Worm (Caenorhabditis elegans) whole organism, mixed stage, embryonic: ENCODE data around the gene his-35.

Source experiments
- bed-3 ChIP-seq: fragments of 200-800 bp; sonication (Bioruptor generic); optimal IDR thresholded peaks from 3 replicates; lab custom pipeline; 2018; ENCODE audit warnings: mild to moderate bottlenecking, missing genetic modification characterization, moderate library complexity, missing compliant biosample characterization
- blmp-1 ChIP-seq: fragments of 150-350 bp; optimal IDR thresholded peaks from 2 replicates; lab custom pipeline; 2014; ENCODE audit warnings: missing biosample characterization, missing genetic modification characterization
- ceh-39 ChIP-seq: fragments of 150-350 bp; optimal IDR thresholded peaks from 2 replicates; lab custom pipeline; 2014; ENCODE audit warnings: missing biosample characterization, missing genetic modification characterization
- ceh-43 ChIP-seq: fragments of 200-800 bp; sonication (Bioruptor generic); optimal IDR thresholded peaks from 2 replicates; lab custom pipeline; 2018; ENCODE audit warnings: mild to moderate bottlenecking, missing genetic modification characterization, moderate library complexity, missing compliant biosample characterization
- ceh-83 ChIP-seq: fragments of 200-800 bp; sonication (Bioruptor generic); optimal IDR thresholded peaks from 2 replicates; lab custom pipeline; 2018; ENCODE audit warnings: mild to moderate bottlenecking, missing genetic modification characterization, missing compliant biosample characterization
- ces-1 ChIP-seq: fragments of 150-350 bp; optimal IDR thresholded peaks from 2 replicates; lab custom pipeline; 2014; ENCODE audit warnings: missing biosample characterization, missing genetic modification reagents, missing genetic modification characterization
- cnd-1 ChIP-seq: fragments of 200-800 bp; sonication (Bioruptor generic); optimal IDR thresholded peaks from 2 replicates; lab custom pipeline; 2018; ENCODE audit warnings: mild to moderate bottlenecking, missing genetic modification characterization, missing compliant biosample characterization
- drap-1 ChIP-seq: fragments of 200-800 bp; sonication (Bioruptor generic); optimal IDR thresholded peaks from 3 replicates; lab custom pipeline; 2018; ENCODE audit warnings: mild to moderate bottlenecking, missing genetic modification characterization, missing compliant biosample characterization
- elt-1 ChIP-seq: sonication (generic microtip); optimal IDR thresholded peaks from 2 replicates; lab custom pipeline; 2017; ENCODE audit warnings: missing genetic modification characterization, mild to moderate bottlenecking, missing compliant biosample characterization, antibody characterized with exemption, moderate library complexity, borderline replicate concordance; ENCODE audit not compliant: insufficient read depth
- elt-3 ChIP-seq: fragments of 150-350 bp; optimal IDR thresholded peaks from 2 replicates; lab custom pipeline; 2014; ENCODE audit warnings: missing biosample characterization, missing genetic modification characterization
- flh-1 ChIP-seq: fragments of 200-800 bp; sonication (Bioruptor generic); optimal IDR thresholded peaks from 2 replicates; lab custom pipeline; 2018; ENCODE audit warnings: mild to moderate bottlenecking, missing genetic modification characterization, moderate library complexity, missing compliant biosample characterization
- hlh-1 ChIP-seq: fragments of 150-350 bp; optimal IDR thresholded peaks from 2 replicates; lab custom pipeline; 2014; ENCODE audit warnings: missing biosample characterization, missing genetic modification reagents, missing genetic modification characterization
- lin-13 ChIP-seq: fragments of 150-350 bp; optimal IDR thresholded peaks from 2 replicates; lab custom pipeline; 2014; ENCODE audit warnings: missing biosample characterization, missing genetic modification characterization
- lsy-2 ChIP-seq: fragments of 150-350 bp; optimal IDR thresholded peaks from 2 replicates; lab custom pipeline; 2014; ENCODE audit warnings: missing biosample characterization, missing genetic modification characterization
- mab-5 ChIP-seq: fragments of 150-350 bp; optimal IDR thresholded peaks from 2 replicates; lab custom pipeline; 2014; ENCODE audit warnings: missing biosample characterization, missing genetic modification characterization
- mep-1 ChIP-seq: fragments of 150-350 bp; optimal IDR thresholded peaks from 2 replicates; lab custom pipeline; 2017; ENCODE audit warnings: missing biosample characterization, missing genetic modification reagents, missing genetic modification characterization, inconsistent platforms
- mls-2 ChIP-seq: sonication (generic microtip); optimal IDR thresholded peaks from 2 replicates; lab custom pipeline; 2016; ENCODE audit warnings: mild to moderate bottlenecking, missing genetic modification characterization, moderate library complexity, missing compliant biosample characterization
- nhr-2 ChIP-seq: fragments of 150-350 bp; optimal IDR thresholded peaks from 2 replicates; lab custom pipeline; 2014; ENCODE audit warnings: missing biosample characterization, missing genetic modification characterization
- nhr-237 ChIP-seq: fragments of 150-350 bp; optimal IDR thresholded peaks from 2 replicates; lab custom pipeline; 2014; ENCODE audit warnings: missing biosample characterization, missing genetic modification characterization
- nhr-28 ChIP-seq: fragments of 150-350 bp; optimal IDR thresholded peaks from 2 replicates; lab custom pipeline; 2014; ENCODE audit warnings: missing biosample characterization, missing genetic modification characterization
- nhr-76 ChIP-seq: sonication (generic microtip); optimal IDR thresholded peaks from 2 replicates; lab custom pipeline; 2017; ENCODE audit warnings: missing biosample characterization, missing genetic modification characterization
- pha-4 ChIP-seq: fragments of 150-350 bp; optimal IDR thresholded peaks from 2 replicates; lab custom pipeline; 2018; ENCODE audit warnings: missing biosample characterization, missing genetic modification reagents, missing genetic modification characterization
- sem-2 ChIP-seq: fragments of 200-800 bp; sonication (Bioruptor generic); optimal IDR thresholded peaks from 2 replicates; lab custom pipeline; 2018; ENCODE audit warnings: mild to moderate bottlenecking, missing genetic modification characterization, missing compliant biosample characterization
- snpc-4 ChIP-seq: fragments of 150-350 bp; optimal IDR thresholded peaks from 2 replicates; lab custom pipeline; 2014; ENCODE audit warnings: missing biosample characterization, missing genetic modification characterization
- sptf-1 ChIP-seq: sonication (generic microtip); optimal IDR thresholded peaks from 2 replicates; lab custom pipeline; 2017; ENCODE audit warnings: mild to moderate bottlenecking, missing genetic modification characterization, moderate library complexity, missing compliant biosample characterization
- tbx-8 ChIP-seq: fragments of 200-800 bp; sonication (Bioruptor generic); optimal IDR thresholded peaks from 2 replicates; lab custom pipeline; 2018; ENCODE audit warnings: mild to moderate bottlenecking, missing genetic modification characterization, moderate library complexity, missing compliant biosample characterization
- unc-120 ChIP-seq: sonication (generic microtip); optimal IDR thresholded peaks from 2 replicates; lab custom pipeline; 2017; ENCODE audit warnings: missing genetic modification characterization, missing compliant biosample characterization; ENCODE audit not compliant: poor library complexity, severe bottlenecking
- unc-39 ChIP-seq: fragments of 150-350 bp; optimal IDR thresholded peaks from 2 replicates; lab custom pipeline; 2014; ENCODE audit warnings: missing biosample characterization, missing genetic modification characterization
- zip-8 ChIP-seq: fragments of 150-350 bp; optimal IDR thresholded peaks from 2 replicates; lab custom pipeline; 2014; ENCODE audit warnings: missing biosample characterization, missing genetic modification characterization
- ztf-11 ChIP-seq: fragments of 150-350 bp; optimal IDR thresholded peaks from 2 replicates; lab custom pipeline; 2014; ENCODE audit warnings: missing biosample characterization, missing genetic modification characterization

Gene his-35

ce11 chrV:9571056-9571455, 26.0 kb upstream of the his-35 start:
- TF ChIP-seq flh-1 (GFP tag; lab: Kevin White, UChicago), result no peak

- TF ChIP-seq mab-5 (no peak), hlh-1 (no peak), blmp-1 (no peak), tbx-8 (GFP tag; lab: Kevin White, UChicago) (no peak), nhr-28 (tag; lab: Kevin White, UChicago) (no peak), cnd-1 (tag; lab: Kevin White, UChicago) (no peak), lsy-2 (no peak), elt-1 (tag; lab: Kevin White, UChicago) (no peak), bed-3 (GFP tag; lab: Kevin White, UChicago) (no peak), elt-3 (tag; lab: Kevin White, UChicago) (no peak), ztf-11 (no peak), unc-120 (no peak), pha-4 (tag; lab: Kevin White, UChicago) (no peak), unc-39 (tag; lab: Kevin White, UChicago) (no peak), ces-1 (GFP tag; lab: Kevin White, UChicago) (no peak), ceh-83 (GFP tag; lab: Kevin White, UChicago) (no peak)
Measured at ce11 chrV:9570197-9570596, 25.1 kb upstream of the his-35 start, which contains the start of gene F25B3.5. F25B3.5 (minus strand) TSS chrV:9570297.

- no peak for TF ChIP-seq elt-1 (tag; lab: Kevin White, UChicago)
- TF ChIP-seq lin-13 (tag; lab: Kevin White, UChicago), result no peak
- TF ChIP-seq drap-1 (GFP tag; lab: Kevin White, UChicago), result no peak
- TF ChIP-seq zip-8 (tag; lab: Kevin White, UChicago), result no peak
Measured at ce11 chrV:9568707-9569106, 23.6 kb upstream of the his-35 start, which contains the start of gene F25B3.4. F25B3.4 (minus strand) TSS chrV:9568807.

ce11 chrV:9563585-9563984, 18.5 kb upstream of the his-35 start:
- no peak for TF ChIP-seq elt-1 (tag; lab: Kevin White, UChicago)
- TF ChIP-seq zip-8 (tag; lab: Kevin White, UChicago), result peak; percentile 50

- peak; percentile 91 for TF ChIP-seq ces-1 (GFP tag; lab: Kevin White, UChicago)
- no peak for TF ChIP-seq hlh-1
- TF ChIP-seq sptf-1 (tag; lab: Kevin White, UChicago), result peak; percentile 5
Measured at ce11 chrV:9561624-9562179, 16.6 kb upstream of the his-35 start, which contains the start of gene rgef-1. rgef-1 (minus strand) TSS chrV:9561674.

- no peak for TF ChIP-seq ceh-43 (GFP tag; lab: Kevin White, UChicago)
- TF ChIP-seq pha-4 (tag; lab: Kevin White, UChicago), result no peak
- TF ChIP-seq nhr-76, result no peak
Measured at ce11 chrV:9556668-9557067, 11.6 kb upstream of the his-35 start.

ce11 chrV:9550313-9550712, 5.2 kb upstream of the his-35 start, which contains the start of gene ehbp-1:
ehbp-1 (plus strand) TSS chrV:9550644.
- TF ChIP-seq bed-3 (GFP tag; lab: Kevin White, UChicago) (no peak), unc-120 (peak; percentile 58), ces-1 (GFP tag; lab: Kevin White, UChicago) (peak; percentile 78)

- no peak for TF ChIP-seq sem-2 (GFP tag; lab: Kevin White, UChicago)
- TF ChIP-seq ces-1 (GFP tag; lab: Kevin White, UChicago), result peak; percentile 28
- TF ChIP-seq nhr-76, result no peak
- peak; percentile 84 for TF ChIP-seq lsy-2
- no peak for TF ChIP-seq snpc-4
- TF ChIP-seq ceh-39 (tag; lab: Kevin White, UChicago), result no peak
- no peak for TF ChIP-seq bed-3 (GFP tag; lab: Kevin White, UChicago)
- TF ChIP-seq lin-13 (tag; lab: Kevin White, UChicago), result peak; percentile 47
- peak; percentile 81 for TF ChIP-seq mep-1 (tag; lab: Kevin White, UChicago)
- TF ChIP-seq mab-5, result no peak
- TF ChIP-seq nhr-2, result no peak
- TF ChIP-seq mls-2 (tag; lab: Kevin White, UChicago), result no peak
- no peak for TF ChIP-seq unc-120
- TF ChIP-seq pha-4 (tag; lab: Kevin White, UChicago), result no peak
- no peak for TF ChIP-seq nhr-28 (tag; lab: Kevin White, UChicago)
- TF ChIP-seq nhr-237 (tag; lab: Kevin White, UChicago), result peak; percentile 8
- TF ChIP-seq ceh-43 (GFP tag; lab: Kevin White, UChicago), result no peak
- TF ChIP-seq, all 35 proteins: peak for 5
Measured at ce11 chrV:9549459-9549858, 4.4 kb upstream of the his-35 start, which contains the start of gene nstp-10. nstp-10 (minus strand) TSS chrV:9549836.
